Fruit fly (Drosophila melanogaster): ENCODE results near the gene CG2991.

CG2991 gene

dm6 chr2L:2906122-2906521 is 49.2 kb downstream of the CG2991 start (continued):
- no peak for TF ChIP-seq so (GFP tag; IDR thresholded peaks at IDR 0.05)
- TF ChIP-seq CG2678 (tag; optimal IDR thresholded peaks at IDR 0.05), result peak; percentile 50
- TF ChIP-seq ssp (GFP tag; IDR thresholded peaks at IDR 0.05), result no peak
- no peak for TF ChIP-seq br (optimal IDR thresholded peaks at IDR 0.05)
- TF ChIP-seq corto (GFP tag; optimal IDR thresholded peaks at IDR 0.05), result no peak
- no peak for TF ChIP-seq Hr51 (GFP tag; optimal IDR thresholded peaks at IDR 0.05)
- TF ChIP-seq pan (optimal IDR thresholded peaks at IDR 0.05), result no peak
- TF ChIP-seq pan (GFP tag; optimal IDR thresholded peaks at IDR 0.05 in 1 of 2, IDR thresholded peaks at IDR 0.05 in 1 of 2), result no peak
- no peak for TF ChIP-seq CG31388 (GFP tag; optimal IDR thresholded peaks at IDR 0.05)
- TF ChIP-seq CG8944 (GFP tag; optimal IDR thresholded peaks at IDR 0.05), result no peak
- TF ChIP-seq grau (tag; optimal IDR thresholded peaks at IDR 0.05), result no peak
- no peak for TF ChIP-seq scrt (GFP tag; optimal IDR thresholded peaks at IDR 0.05)
- no peak for TF ChIP-seq CG10959 (GFP tag; IDR thresholded peaks at IDR 0.05)
- no peak for TF ChIP-seq Mes4 (GFP tag; optimal IDR thresholded peaks at IDR 0.05)
- no peak for TF ChIP-seq CG8388 (GFP tag; optimal IDR thresholded peaks at IDR 0.05)
- TF ChIP-seq ap (GFP tag; IDR thresholded peaks at IDR 0.05), result no peak
- TF ChIP-seq CG4617 (GFP tag; optimal IDR thresholded peaks at IDR 0.05; ENCODE audit: borderline replicate concordance), result no peak
- TF ChIP-seq CG7271 (tag; optimal IDR thresholded peaks at IDR 0.05), result no peak
- TF ChIP-seq slp2 (GFP tag; optimal IDR thresholded peaks at IDR 0.05), result no peak
- no peak for TF ChIP-seq HmgD (GFP tag; optimal IDR thresholded peaks at IDR 0.05)
- peak in 1 of 2 experiments; percentile 96 for TF ChIP-seq Pdp1 (GFP tag; optimal IDR thresholded peaks at IDR 0.05)
- no peak for TF ChIP-seq CG6689 (GFP tag; IDR thresholded peaks at IDR 0.05)
- no peak for TF ChIP-seq crol (GFP tag; IDR thresholded peaks at IDR 0.05)
- TF ChIP-seq CG14014 (GFP tag; IDR thresholded peaks at IDR 0.05), result no peak
- TF ChIP-seq Dip3 (GFP tag; optimal IDR thresholded peaks at IDR 0.05), result no peak
- no peak for TF ChIP-seq disco-r (GFP tag; optimal IDR thresholded peaks at IDR 0.05)
- no peak for TF ChIP-seq CG2889 (GFP tag; IDR thresholded peaks at IDR 0.05)
- no peak for TF ChIP-seq NFAT (GFP tag; IDR thresholded peaks at IDR 0.05)
- TF ChIP-seq hth (optimal IDR thresholded peaks at IDR 0.05), result no peak
- no peak for TF ChIP-seq trh (GFP tag; optimal IDR thresholded peaks at IDR 0.05)
- TF ChIP-seq H15 (GFP tag; IDR thresholded peaks at IDR 0.05), result no peak
- no peak for TF ChIP-seq cato (GFP tag; optimal IDR thresholded peaks at IDR 0.05; ENCODE audit: borderline replicate concordance)
- TF ChIP-seq gro (GFP tag; optimal IDR thresholded peaks at IDR 0.05), result no peak
- TF ChIP-seq Taf1 (GFP tag; IDR thresholded peaks at IDR 0.05), result no peak
- TF ChIP-seq CG17359 (tag; optimal IDR thresholded peaks at IDR 0.05), result peak; percentile 40
- peak; percentile 52 for TF ChIP-seq lab (GFP tag; optimal IDR thresholded peaks at IDR 0.05)
- TF ChIP-seq BtbVII (GFP tag; optimal IDR thresholded peaks at IDR 0.05), result peak; percentile 26
- no peak for TF ChIP-seq Stat92E (GFP tag; optimal IDR thresholded peaks at IDR 0.05)
- TF ChIP-seq CG8765 (GFP tag; IDR thresholded peaks at IDR 0.05), result no peak
- peak; percentile 4 for TF ChIP-seq PHDP (tag; optimal IDR thresholded peaks at IDR 0.05)
- TF ChIP-seq Dref (GFP tag; IDR thresholded peaks at IDR 0.05), result no peak
- no peak for TF ChIP-seq dysf (GFP tag; IDR thresholded peaks at IDR 0.05)
- no peak for TF ChIP-seq CG11695 (GFP tag; IDR thresholded peaks at IDR 0.05)
- no peak for TF ChIP-seq CG1832 (GFP tag; optimal IDR thresholded peaks at IDR 0.05)
- TF ChIP-seq CG9437 (GFP tag; optimal IDR thresholded peaks at IDR 0.05), result no peak
- no peak for TF ChIP-seq crc (GFP tag; optimal IDR thresholded peaks at IDR 0.05)
- TF ChIP-seq Side (GFP tag; optimal IDR thresholded peaks at IDR 0.05), result no peak
- peak; percentile 41 for TF ChIP-seq CG34376 (GFP tag; optimal IDR thresholded peaks at IDR 0.05)
- TF ChIP-seq dpn (GFP tag; optimal IDR thresholded peaks at IDR 0.05), result no peak
- TF ChIP-seq chn (GFP tag; optimal IDR thresholded peaks at IDR 0.05), result no peak
- TF ChIP-seq CG10979 (tag; optimal IDR thresholded peaks at IDR 0.05), result no peak
- no peak for TF ChIP-seq Deaf1 (tag; optimal IDR thresholded peaks at IDR 0.05)
- peak; percentile 29 for TF ChIP-seq dmrt11E (tag; optimal IDR thresholded peaks at IDR 0.05)

Measured in whole organism, embryonic.